Fruit fly (Drosophila melanogaster): Measurements from ENCODE around the gene CG13727.
A peak's percentile ranks its signal among the peaks of the same experiment; 100 is the strongest.

Gene CG13727

DNA sequence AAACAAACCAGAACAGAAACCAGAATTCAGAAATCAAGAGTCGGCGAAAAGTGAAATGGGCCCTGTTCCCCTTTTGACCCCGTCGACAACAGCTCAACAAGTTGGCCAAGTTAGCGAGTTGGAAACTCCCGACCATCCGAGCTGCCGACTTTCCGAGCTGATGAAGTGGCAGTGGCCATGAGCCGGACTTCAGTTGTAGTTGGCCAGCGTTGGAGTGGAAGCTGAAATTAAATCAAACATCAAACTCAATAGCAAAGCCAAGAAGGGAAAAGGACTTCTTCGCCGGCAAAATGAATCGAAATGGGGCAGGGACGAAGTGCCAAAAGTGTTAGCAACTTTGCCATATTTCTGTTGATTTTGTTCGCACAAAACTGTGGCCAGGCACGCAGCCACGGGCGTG, 18.6 kb downstream of the CG13727 start, which contains the start of gene CG13724:
TSS of gene CG13724 (plus strand) at position 301 of the 400 bp plus-strand sequence.
- TF ChIP-seq CG3838 (GFP tag; optimal IDR thresholded peaks at IDR 0.05) (no peak), CG10462 (GFP tag; optimal IDR thresholded peaks at IDR 0.05) (no peak), trh (GFP tag; optimal IDR thresholded peaks at IDR 0.05) (no peak), CG11247 (GFP tag; IDR thresholded peaks at IDR 0.05) (no peak), ap (GFP tag; IDR thresholded peaks at IDR 0.05) (no peak), peb (GFP tag; IDR thresholded peaks at IDR 0.05) (no peak), Eip74EF (GFP tag; optimal IDR thresholded peaks at IDR 0.05) (no peak), tup (GFP tag; optimal IDR thresholded peaks at IDR 0.05) (no peak), CG2129 (GFP tag; IDR thresholded peaks at IDR 0.05; ENCODE audit: partially characterized antibody) (no peak), Meics (GFP tag; optimal IDR thresholded peaks at IDR 0.05) (no peak), CG4328 (GFP tag; optimal IDR thresholded peaks at IDR 0.05) (no peak), ash1 (GFP tag; optimal IDR thresholded peaks at IDR 0.05) (no peak), nmo (GFP tag; optimal IDR thresholded peaks at IDR 0.05) (no peak), CG6654 (GFP tag; optimal IDR thresholded peaks at IDR 0.05) (no peak), pum (GFP tag; optimal IDR thresholded peaks at IDR 0.05) (no peak), Hr3 (GFP tag; optimal IDR thresholded peaks at IDR 0.05) (no peak), ase (GFP tag; IDR thresholded peaks at IDR 0.05) (no peak)

DNA sequence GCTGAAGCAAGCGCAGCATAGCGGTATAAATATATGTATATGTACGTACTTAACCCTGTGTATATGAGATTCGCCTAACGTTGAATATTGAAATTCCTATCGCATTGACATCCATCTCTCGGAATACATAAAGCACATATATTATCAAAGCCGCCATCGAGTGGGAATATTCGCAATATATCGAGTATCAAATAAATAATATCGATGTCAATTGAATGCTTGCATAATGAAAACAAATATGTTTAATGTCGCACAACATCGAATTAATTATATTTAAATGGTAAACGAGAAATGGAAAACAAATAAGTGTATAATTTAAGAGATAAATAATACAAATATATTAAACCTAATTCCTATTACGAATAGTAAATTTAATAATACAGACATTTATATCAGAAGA, 20.4 kb downstream of the CG13727 start, which contains the start of gene ND-24L:
TSS of gene ND-24L (minus strand) at position 101 of the 400 bp plus-strand sequence.
- TF ChIP-seq HLH4C (GFP tag; IDR thresholded peaks at IDR 0.05; ENCODE audit: partially characterized antibody), result no peak
- TF ChIP-seq Sry-δ (GFP tag; optimal IDR thresholded peaks at IDR 0.05), result no peak
- no peak for TF ChIP-seq CG1529 (GFP tag; optimal IDR thresholded peaks at IDR 0.05)
- no peak for TF ChIP-seq Mes4 (GFP tag; optimal IDR thresholded peaks at IDR 0.05)
- no peak for TF ChIP-seq lov (optimal IDR thresholded peaks at IDR 0.05)
- TF ChIP-seq lov (GFP tag; IDR thresholded peaks at IDR 0.05), result no peak
- no peak for TF ChIP-seq CG14860 (GFP tag; IDR thresholded peaks at IDR 0.05; ENCODE audit: partially characterized antibody)
- no peak for TF ChIP-seq fru (optimal IDR thresholded peaks at IDR 0.05)
- TF ChIP-seq salm (tag; optimal IDR thresholded peaks at IDR 0.05), result no peak
- no peak for TF ChIP-seq sens (GFP tag)
- TF ChIP-seq tup (GFP tag; optimal IDR thresholded peaks at IDR 0.05), result no peak
- no peak for TF ChIP-seq CG13287 (GFP tag; IDR thresholded peaks at IDR 0.05; ENCODE audit: partially characterized antibody)
- no peak for TF ChIP-seq en (GFP tag; optimal IDR thresholded peaks at IDR 0.05)
- TF ChIP-seq Dad (GFP tag; optimal IDR thresholded peaks at IDR 0.05), result no peak
- TF ChIP-seq dysf (GFP tag; IDR thresholded peaks at IDR 0.05), result no peak
- no peak for TF ChIP-seq CG6813 (GFP tag; optimal IDR thresholded peaks at IDR 0.05)
- no peak for TF ChIP-seq ssp (GFP tag; IDR thresholded peaks at IDR 0.05)

DNA sequence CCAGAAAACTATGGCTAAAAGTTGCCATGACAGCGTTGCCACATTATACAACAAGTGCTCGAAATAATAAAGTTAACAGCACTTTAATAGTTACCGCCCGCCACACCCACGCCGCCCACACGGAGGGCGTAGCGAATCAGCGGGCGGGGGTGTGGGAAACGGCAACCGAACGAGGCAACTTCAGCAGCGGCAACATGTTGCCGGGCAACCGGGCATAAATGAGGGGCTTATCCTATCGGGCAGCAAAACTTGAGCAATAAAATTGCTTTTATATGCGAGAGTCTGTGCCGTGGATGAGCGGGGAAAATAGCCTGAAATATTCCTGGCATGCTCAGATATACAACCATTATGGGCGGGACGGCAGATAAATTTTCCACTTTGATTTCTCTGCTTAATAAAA, 24.9 kb downstream of the CG13727 start:
- TF ChIP-seq CG18262 (tag; optimal IDR thresholded peaks at IDR 0.05) (no peak), HmgD (GFP tag; optimal IDR thresholded peaks at IDR 0.05) (no peak), onecut (GFP tag; IDR thresholded peaks at IDR 0.05) (no peak), CG2120 (GFP tag; optimal IDR thresholded peaks at IDR 0.05) (no peak), H2.0 (GFP tag; IDR thresholded peaks at IDR 0.05) (no peak), scrt (GFP tag; optimal IDR thresholded peaks at IDR 0.05) (peak; percentile 65), CG6854 (GFP tag; optimal IDR thresholded peaks at IDR 0.05) (no peak), trh (GFP tag; optimal IDR thresholded peaks at IDR 0.05) (no peak), dmrt11E (tag; optimal IDR thresholded peaks at IDR 0.05) (no peak), CG11504 (tag; optimal IDR thresholded peaks at IDR 0.05) (peak; percentile 72), ftz-f1 (GFP tag; optimal IDR thresholded peaks at IDR 0.05) (no peak), Rfx (GFP tag; IDR thresholded peaks at IDR 0.05) (peak; percentile 16; the same call in 1 of the 2 replicates), CG14441 (GFP tag; IDR thresholded peaks at IDR 0.05) (no peak), abd-A (tag; optimal IDR thresholded peaks at IDR 0.05) (peak; percentile 65), Xrp1 (GFP tag; IDR thresholded peaks at IDR 0.05) (no peak)

All from whole organism, embryonic.